Fruit fly (Drosophila melanogaster) whole organism, embryonic: Measurements from ENCODE around the gene CG10948.
A peak's percentile ranks its signal among the peaks of the same experiment; 100 is the strongest.

Experiments used
- ATbp ChIP-seq: fragments of 200-800 bp; sonication (Bioruptor generic); optimal IDR thresholded peaks from 2 replicates; lab custom pipeline; 2017; ENCODE audit warnings: missing biosample characterization, mild to moderate bottlenecking, missing genetic modification characterization, missing genetic modification reagents
- BEAF-32 ChIP-seq: fragments of 200-800 bp; sonication (Bioruptor generic); optimal IDR thresholded peaks from 3 replicates; lab custom pipeline; 2017; ENCODE audit warnings: missing biosample characterization, missing genetic modification characterization, mild to moderate bottlenecking, moderate library complexity, missing genetic modification reagents
- CG10209 ChIP-seq: fragments of 200-800 bp; sonication (Bioruptor generic); optimal IDR thresholded peaks from 3 replicates; lab custom pipeline; 2017; ENCODE audit warnings: missing biosample characterization, mild to moderate bottlenecking, missing genetic modification characterization, missing genetic modification reagents
- CG1024 ChIP-seq: fragments of 200-800 bp; sonication (Bioruptor generic); IDR thresholded peaks from 2 replicates; pipeline ENCODE4 v1.3.6; 2022; ENCODE audit warnings: missing biosample characterization, missing genetic modification characterization
- CG11093 ChIP-seq: fragments of 200-800 bp; sonication (Bioruptor generic); IDR thresholded peaks from 3 replicates; pipeline ENCODE4 v1.3.6; 2022; ENCODE audit warnings: missing biosample characterization, missing genetic modification characterization
- CG1233 ChIP-seq: fragments of 200-800 bp; sonication (Bioruptor generic); optimal IDR thresholded peaks from 4 replicates; lab custom pipeline; 2018; ENCODE audit warnings: missing biosample characterization, mild to moderate bottlenecking, missing genetic modification characterization
- CG14965 ChIP-seq: fragments of 200-800 bp; sonication (Bioruptor generic); optimal IDR thresholded peaks from 2 replicates; lab custom pipeline; 2016; ENCODE audit warnings: missing biosample characterization, missing genetic modification characterization, borderline replicate concordance
- CG15601 ChIP-seq: fragments of 200-800 bp; sonication (Bioruptor generic); optimal IDR thresholded peaks from 3 replicates; lab custom pipeline; 2019; ENCODE audit warnings: missing biosample characterization, mild to moderate bottlenecking, missing genetic modification characterization, moderate library complexity
- CG17802 ChIP-seq: fragments of 200-800 bp; sonication (Bioruptor generic); optimal IDR thresholded peaks from 2 replicates; lab custom pipeline; 2018; ENCODE audit warnings: missing biosample characterization, mild to moderate bottlenecking, missing genetic modification characterization, moderate library complexity
- CG17829 ChIP-seq: fragments of 200-800 bp; optimal IDR thresholded peaks from 2 replicates; lab custom pipeline; 2019; ENCODE audit warnings: missing biosample characterization, mild to moderate bottlenecking, missing genetic modification characterization, moderate library complexity
- CG18011 ChIP-seq: fragments of 200-800 bp; sonication (Bioruptor generic); optimal IDR thresholded peaks from 2 replicates; lab custom pipeline; 2017; ENCODE audit warnings: missing biosample characterization, missing genetic modification characterization, mild to moderate bottlenecking, moderate library complexity, missing genotype
- CG2116 ChIP-seq: fragments of 200-800 bp; sonication (Bioruptor generic); optimal IDR thresholded peaks from 3 replicates; lab custom pipeline; 2018; ENCODE audit warnings: missing biosample characterization, mild to moderate bottlenecking, missing genetic modification characterization
- CG2199 ChIP-seq: fragments of 200-800 bp; sonication (Bioruptor generic); IDR thresholded peaks from 3 replicates; pipeline ENCODE4 v1.3.6; 2022; ENCODE audit warnings: missing biosample characterization, missing genetic modification characterization
- CG33557 ChIP-seq: fragments of 200-800 bp; sonication (Bioruptor generic); optimal IDR thresholded peaks from 2 replicates; lab custom pipeline; 2019; ENCODE audit warnings: missing biosample characterization, mild to moderate bottlenecking, missing genetic modification characterization, moderate library complexity
- CG4360 ChIP-seq: fragments of 200-800 bp; sonication (Bioruptor generic); IDR thresholded peaks from 2 replicates; pipeline ENCODE4 v1.3.6; 2022; ENCODE audit warnings: missing biosample characterization, missing genetic modification characterization
- CG43689 ChIP-seq: fragments of 200-800 bp; sonication (Bioruptor generic); IDR thresholded peaks from 2 replicates; pipeline ENCODE4 v1.3.6; 2022; ENCODE audit warnings: missing biosample characterization, missing genetic modification characterization
- CG5180 ChIP-seq: fragments of 200-800 bp; sonication (Bioruptor generic); optimal IDR thresholded peaks from 3 replicates; lab custom pipeline; 2017; ENCODE audit warnings: missing biosample characterization, missing genetic modification characterization, mild to moderate bottlenecking, moderate library complexity, missing genetic modification reagents
- CG7271 ChIP-seq: fragments of 200-800 bp; sonication (Bioruptor generic); optimal IDR thresholded peaks from 2 replicates; lab custom pipeline; 2018; ENCODE audit warnings: missing biosample characterization, mild to moderate bottlenecking, missing genetic modification characterization, moderate library complexity
- CG8290 ChIP-seq, 3 experiments: fragments of 200-800 bp; sonication (Bioruptor generic); optimal IDR thresholded peaks; 2 replicates each; lab custom pipeline; 2016 to 2019; ENCODE audit warnings: missing biosample characterization in 3 of 3, missing genetic modification characterization in 3 of 3, mild to moderate bottlenecking in 2 of 3, moderate library complexity in 1 of 3
- CG8388 ChIP-seq: fragments of 200-800 bp; sonication (Bioruptor generic); optimal IDR thresholded peaks from 2 replicates; lab custom pipeline; 2019; ENCODE audit warnings: missing biosample characterization, mild to moderate bottlenecking, missing genetic modification characterization, moderate library complexity
- CTCF ChIP-seq: fragments of 200-800 bp; sonication (Bioruptor generic); optimal IDR thresholded peaks from 2 replicates; lab custom pipeline; 2017; ENCODE audit warnings: missing biosample characterization, mild to moderate bottlenecking, missing genetic modification characterization, moderate library complexity
- Camta ChIP-seq: fragments of 200-800 bp; sonication (Bioruptor generic); optimal IDR thresholded peaks from 2 replicates; lab custom pipeline; 2016; ENCODE audit warnings: missing biosample characterization, missing genetic modification characterization
- Ets65A ChIP-seq: fragments of 200-800 bp; sonication (Bioruptor generic); peaks from one replicate; lab custom pipeline; 2016; ENCODE audit warnings: missing biosample characterization, missing genetic modification characterization
- Fer1 ChIP-seq: fragments of 200-800 bp; sonication (Bioruptor generic); optimal IDR thresholded peaks from 2 replicates; lab custom pipeline; 2017; ENCODE audit warnings: missing biosample characterization, mild to moderate bottlenecking, missing genetic modification characterization
- GATAe ChIP-seq: fragments of 200-800 bp; sonication (Bioruptor generic); conservative IDR thresholded peaks from 2 replicates; pipeline ENCODE4 v1.3.6; 2022; ENCODE audit warnings: missing biosample characterization, missing genetic modification characterization
- H15 ChIP-seq: fragments of 200-800 bp; sonication (Bioruptor generic); IDR thresholded peaks from 3 replicates; pipeline ENCODE4 v1.3.6; 2022; ENCODE audit warnings: missing biosample characterization, missing genetic modification characterization
- HmgZ ChIP-seq: fragments of 200-800 bp; sonication (Bioruptor generic); optimal IDR thresholded peaks from 2 replicates; lab custom pipeline; 2018; ENCODE audit warnings: missing biosample characterization, mild to moderate bottlenecking, missing genetic modification characterization
- Lpt ChIP-seq: fragments of >200 bp; optimal IDR thresholded peaks from 2 replicates; lab custom pipeline; 2018; ENCODE audit warnings: missing biosample characterization, missing genetic modification characterization
- Max ChIP-seq: fragments of 200-800 bp; sonication (Bioruptor generic); optimal IDR thresholded peaks from 2 replicates; lab custom pipeline; 2016; ENCODE audit warnings: missing biosample characterization, mild to moderate bottlenecking, missing genetic modification characterization
- Myb ChIP-seq: fragments of 200-800 bp; sonication (Bioruptor generic); optimal IDR thresholded peaks from 2 replicates; lab custom pipeline; 2016; ENCODE audit warnings: missing biosample characterization, missing genetic modification characterization
- Rx ChIP-seq: fragments of 200-800 bp; sonication (Bioruptor generic); IDR thresholded peaks from 2 replicates; pipeline ENCODE4 v1.3.6; 2022; ENCODE audit warnings: missing biosample characterization, missing genetic modification characterization
- Ssrp ChIP-seq: fragments of 200-800 bp; sonication (Bioruptor generic); optimal IDR thresholded peaks from 2 replicates; lab custom pipeline; 2018; ENCODE audit warnings: missing biosample characterization, mild to moderate bottlenecking, missing genetic modification characterization, moderate library complexity
- TFAM ChIP-seq: fragments of 200-800 bp; sonication (Bioruptor generic); optimal IDR thresholded peaks from 2 replicates; lab custom pipeline; 2017; ENCODE audit warnings: missing biosample characterization, missing genetic modification characterization, inconsistent platforms
- Xrp1 ChIP-seq: fragments of 200-800 bp; sonication (Bioruptor generic); IDR thresholded peaks from 2 replicates; pipeline ENCODE4 v1.3.6; 2022; ENCODE audit warnings: missing biosample characterization, missing genetic modification characterization
- amos ChIP-seq: fragments of 200-800 bp; sonication (Bioruptor generic); IDR thresholded peaks from 2 replicates; pipeline ENCODE4 v1.3.6; 2022; ENCODE audit warnings: missing biosample characterization, missing genetic modification characterization; ENCODE audit not compliant: partially characterized antibody
- dm ChIP-seq: fragments of 200-800 bp; sonication (Bioruptor generic); optimal IDR thresholded peaks from 3 replicates; lab custom pipeline; 2016; ENCODE audit warnings: missing biosample characterization, missing genetic modification characterization
- exex ChIP-seq: fragments of 200-800 bp; sonication (Bioruptor generic); optimal IDR thresholded peaks from 4 replicates; lab custom pipeline; 2018; ENCODE audit warnings: missing biosample characterization, mild to moderate bottlenecking, missing genetic modification characterization, moderate library complexity
- fru ChIP-seq: fragments of >200 bp; optimal IDR thresholded peaks from 2 replicates; lab custom pipeline; 2017
- p53 ChIP-seq: fragments of 200-800 bp; sonication (Bioruptor generic); optimal IDR thresholded peaks from 2 replicates; lab custom pipeline; 2016; ENCODE audit warnings: missing biosample characterization, missing genetic modification characterization
- salm ChIP-seq: fragments of 200-800 bp; sonication (Bioruptor generic); optimal IDR thresholded peaks from 2 replicates; lab custom pipeline; 2018; ENCODE audit warnings: missing biosample characterization, mild to moderate bottlenecking, missing genetic modification characterization
- so ChIP-seq: fragments of 200-800 bp; sonication (Bioruptor generic); IDR thresholded peaks from 3 replicates; pipeline ENCODE4 v1.3.6; 2022; ENCODE audit warnings: missing biosample characterization, missing genetic modification characterization
- tll ChIP-seq, 2 experiments: fragments of 200-800 bp in 1 of 2; fragments of >200 bp in 1 of 2; sonication (Bioruptor generic) in 1 of 2; optimal IDR thresholded peaks; 2 replicates each; lab custom pipeline; 2017 to 2019; ENCODE audit warnings: missing biosample characterization in 2 of 2, missing genetic modification characterization in 2 of 2, mild to moderate bottlenecking in 1 of 2, moderate library complexity in 1 of 2

The CG10948 gene

DNA sequence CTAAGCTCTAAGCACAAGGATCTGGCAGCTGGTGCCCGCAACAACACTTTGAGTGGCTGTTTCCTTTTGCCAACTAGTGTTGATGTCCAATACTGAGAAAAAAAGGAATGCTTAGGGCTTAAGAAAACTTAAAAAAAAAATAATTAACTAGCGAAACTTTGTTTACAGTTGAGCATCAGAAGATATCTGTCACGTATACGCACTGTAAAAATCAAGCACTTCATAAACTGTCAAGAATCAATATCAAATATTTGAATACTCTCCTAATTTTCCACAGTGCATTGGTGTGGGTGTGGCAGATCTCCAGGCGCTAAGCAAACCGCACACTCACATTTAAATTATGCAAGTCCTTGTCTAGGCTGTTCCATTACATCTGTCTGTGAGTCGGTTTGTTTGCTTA, 24.3 kb upstream of the CG10948 start (continued):
- TF ChIP-seq so (GFP tag; lab: Robert Waterston, UW), result no peak
- TF ChIP-seq fru (lab: Kevin White, UChicago), result no peak
- no peak for TF ChIP-seq CG43689 (GFP tag; lab: Robert Waterston, UW)

DNA sequence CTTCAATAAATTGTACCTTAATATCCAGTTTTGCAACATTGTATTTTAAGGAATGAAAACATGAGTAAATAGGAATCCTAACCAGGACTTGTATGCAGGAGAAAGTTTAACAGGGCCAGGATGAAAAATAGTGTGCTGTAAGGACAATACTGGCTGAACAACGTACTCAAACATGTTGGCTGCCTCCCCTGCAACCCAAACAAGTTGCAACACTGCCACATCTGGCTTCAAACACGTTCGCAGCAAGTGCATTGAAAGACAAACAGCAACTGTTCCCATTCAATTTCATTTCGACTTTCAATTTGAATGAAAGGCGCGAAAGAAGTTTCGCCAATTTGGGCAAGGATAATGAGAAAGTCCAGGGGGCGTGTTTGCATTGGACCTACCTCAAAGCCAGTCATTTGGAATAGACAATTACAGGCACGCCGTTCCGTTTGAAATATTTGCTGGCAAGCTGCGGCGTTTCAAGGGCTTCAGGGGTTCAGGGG, 18.1 kb upstream of the CG10948 start:
- TF ChIP-seq CG10209 (GFP tag; lab: Kevin White, UChicago) (no peak), CG5180 (GFP tag; lab: Kevin White, UChicago) (peak; percentile 97), CG1024 (GFP tag; lab: Robert Waterston, UW) (no peak), Ssrp (tag; lab: Kevin White, UChicago) (no peak), Fer1 (peak; percentile 35), CG15601 (tag; lab: Kevin White, UChicago) (peak; percentile 99), CG17802 (no peak)

DNA sequence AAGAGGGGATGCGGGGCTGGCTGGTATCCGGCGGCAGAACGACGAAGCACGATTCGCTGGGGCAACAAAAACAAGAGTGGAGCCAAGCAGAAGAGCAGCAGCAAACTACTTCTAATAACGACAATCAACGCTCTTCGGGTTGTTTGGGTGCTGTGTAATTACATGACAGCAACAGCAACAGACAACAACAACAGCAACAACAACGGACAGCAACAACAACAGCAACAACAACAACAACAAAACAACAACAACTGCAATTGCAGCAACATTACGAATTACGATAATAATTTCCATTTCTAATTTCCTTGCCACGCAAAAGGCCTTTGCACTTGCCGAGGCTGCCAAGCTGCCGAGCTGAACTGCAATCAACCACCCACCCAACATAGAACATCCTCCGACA, 14.6 kb upstream of the CG10948 start:
- no peak for TF ChIP-seq CG8388 (GFP tag; lab: Kevin White, UChicago)
- TF ChIP-seq CG4360 (GFP tag; lab: Robert Waterston, UW), result peak; percentile 56; the same call in 1 of the 2 replicates

DNA sequence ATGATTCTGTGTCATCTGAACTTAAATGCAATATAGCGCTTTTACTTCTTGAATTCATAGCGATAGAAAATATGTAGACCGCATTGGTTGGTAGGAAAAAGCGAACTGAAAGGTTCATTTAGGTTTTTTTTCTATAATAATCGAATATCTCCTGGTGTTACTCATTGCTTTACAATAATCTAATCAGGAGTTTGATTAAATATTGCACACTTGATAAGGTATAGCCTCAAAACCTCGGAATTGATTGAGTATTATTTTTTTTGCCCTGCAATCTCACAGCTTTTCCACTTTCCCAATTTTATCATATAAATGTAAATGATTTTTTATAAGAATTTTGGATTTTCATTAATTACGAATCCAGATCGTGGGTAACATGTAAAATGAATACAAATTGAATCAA, 12.9 kb upstream of the CG10948 start, which contains the start of gene CG10943:
Gene CG10943 (minus strand): TSS at position 101 of the 400 bp plus-strand sequence.
- TF ChIP-seq salm, result no peak
- TF ChIP-seq GATAe (GFP tag; lab: Robert Waterston, UW), result 0 out of 2 replicates have a peak, but pooled peaks have one; percentile 22
- TF ChIP-seq exex (tag; lab: Kevin White, UChicago), result peak; percentile 4

DNA sequence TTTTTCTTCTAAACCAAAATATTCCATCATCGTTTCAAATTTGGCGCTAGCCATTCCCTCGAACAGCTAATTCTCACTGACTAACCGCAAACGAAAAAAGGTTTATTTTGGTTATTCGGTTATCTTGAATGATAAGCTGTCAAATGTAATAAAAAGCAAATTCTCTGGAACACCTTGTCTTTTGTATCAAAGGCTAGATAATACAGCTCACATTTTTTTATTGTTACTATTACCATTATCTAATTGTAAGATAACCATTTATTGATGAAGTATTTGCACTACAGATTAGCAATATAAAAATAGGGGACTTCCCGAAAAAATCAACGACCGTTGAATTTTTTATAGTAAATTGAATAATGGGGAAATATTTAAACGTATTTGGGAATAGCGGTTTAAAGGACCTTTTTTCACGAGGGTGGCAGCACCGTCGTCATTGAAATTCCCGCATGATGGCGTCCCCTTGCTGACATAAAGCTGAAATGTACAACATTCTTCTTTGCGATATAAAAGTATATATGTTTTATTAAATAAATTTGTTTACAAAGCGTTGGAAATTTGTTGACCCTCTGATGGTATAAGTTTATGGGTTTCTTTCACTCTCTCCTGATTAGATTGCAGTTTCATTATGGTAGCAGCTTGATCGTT, 11.5 kb upstream of the CG10948 start, which contains the start of gene CG32107:
Gene CG32107 (minus strand): TSS at position 51 of the 645 bp plus-strand sequence.
- TF ChIP-seq Xrp1 (GFP tag; lab: Robert Waterston, UW) (0 out of 2 replicates have a peak, but pooled peaks have one; percentile 29), CG14965 (GFP tag; lab: Kevin White, UChicago) (no peak), Camta (GFP tag; lab: Kevin White, UChicago) (no peak), CG18011 (peak; percentile 96), CG2116 (peak; percentile 40), tll (GFP tag; optimal IDR thresholded peaks at IDR 0.05; lab: Kevin White, UChicago) (no peak), Rx (no peak), CG17829 (tag; lab: Kevin White, UChicago) (peak; percentile 49), Ets65A (GFP tag; lab: Kevin White, UChicago) (peak; percentile 30), Myb (GFP tag; lab: Kevin White, UChicago) (peak; percentile 57), CG8290 (GFP tag; optimal IDR thresholded peaks at IDR 0.05; lab: Kevin White, UChicago) (peak; percentile 7), CG8290 (tag; optimal IDR thresholded peaks at IDR 0.05; lab: Kevin White, UChicago) (no peak), ATbp (GFP tag; lab: Kevin White, UChicago) (no peak), CG2199 (peak; percentile 95), CTCF (GFP tag; lab: Kevin White, UChicago) (peak; percentile 91), CG10209 (GFP tag; lab: Kevin White, UChicago) (no peak), CG33557 (GFP tag; lab: Kevin White, UChicago) (peak; percentile 1), amos (GFP tag; lab: Robert Waterston, UW) (peak; percentile 36; the same call in 1 of the 2 replicates), Max (no peak), HmgZ (tag; lab: Kevin White, UChicago) (no peak), CG7271 (tag; lab: Kevin White, UChicago) (peak; percentile 17), TFAM (GFP tag; lab: Kevin White, UChicago) (no peak), Lpt (GFP tag; lab: Kevin White, UChicago) (no peak), BEAF-32 (GFP tag; lab: Kevin White, UChicago) (peak; percentile 12), CG11093 (GFP tag; lab: Robert Waterston, UW) (no peak), dm (GFP tag; lab: Kevin White, UChicago) (no peak), CG1233 (GFP tag; lab: Kevin White, UChicago) (peak; percentile 17), H15 (GFP tag; lab: Robert Waterston, UW) (no peak), p53 (GFP tag; lab: Kevin White, UChicago) (no peak)
